Worm (Caenorhabditis elegans) whole organism, young adult: ENCODE data around the gene twk-45.

Experiments used
- B0019.2 ChIP-seq: fragments of 200-800 bp; sonication (Bioruptor generic); conservative IDR thresholded peaks from 2 replicates; pipeline ENCODE4 v1.3.6; 2022; ENCODE audit warnings: missing genetic modification reagents, missing genetic modification characterization, missing compliant biosample characterization
- B0035.1 ChIP-seq: sonication (generic microtip); optimal IDR thresholded peaks from 2 replicates; lab custom pipeline; 2016; ENCODE audit warnings: missing genetic modification characterization, mild to moderate bottlenecking, missing compliant biosample characterization, missing genotype, missing genetic modification reagents
- B0261.1 ChIP-seq: sonication (generic microtip); optimal IDR thresholded peaks from 2 replicates; lab custom pipeline; 2016; ENCODE audit warnings: mild to moderate bottlenecking, missing genetic modification characterization, moderate library complexity, missing compliant biosample characterization
- B0336.3 ChIP-seq: fragments of 200-800 bp; sonication (Bioruptor generic); IDR thresholded peaks from 2 replicates; pipeline ENCODE4 v1.3.6; 2022; ENCODE audit warnings: missing genetic modification characterization, missing compliant biosample characterization
- C06A6.2 ChIP-seq: fragments of 200-800 bp; sonication (Bioruptor generic); conservative IDR thresholded peaks from 2 replicates; pipeline ENCODE4 v1.3.6; 2022; ENCODE audit warnings: missing genetic modification characterization, missing compliant biosample characterization
- F22D6.2 ChIP-seq: sonication (generic microtip); optimal IDR thresholded peaks from 2 replicates; lab custom pipeline; 2016; ENCODE audit warnings: mild to moderate bottlenecking, missing genetic modification characterization, missing compliant biosample characterization
- F39B2.1 ChIP-seq: fragments of 200-800 bp; sonication (Bioruptor generic); IDR thresholded peaks from 2 replicates; pipeline ENCODE4 v1.3.6; 2022; ENCODE audit warnings: missing genetic modification reagents, missing genetic modification characterization, missing compliant biosample characterization
- F57C9.4 ChIP-seq: sonication (generic microtip); optimal IDR thresholded peaks from 2 replicates; lab custom pipeline; 2017; ENCODE audit warnings: mild to moderate bottlenecking, missing genetic modification characterization, missing compliant biosample characterization
- K11D2.4 ChIP-seq: fragments of 200-800 bp; sonication (Bioruptor generic); IDR thresholded peaks from 2 replicates; pipeline ENCODE4 v1.3.6; 2022; ENCODE audit warnings: missing genetic modification reagents, missing genetic modification characterization, missing compliant biosample characterization
- Y67H2A.10 ChIP-seq: fragments of 200-800 bp; sonication (Bioruptor generic); conservative IDR thresholded peaks from 2 replicates; pipeline ENCODE4 v1.3.6; 2022; ENCODE audit warnings: missing genetic modification reagents, missing genetic modification characterization, missing compliant biosample characterization
- Y79H2A.3 ChIP-seq: fragments of 200-800 bp; sonication (Bioruptor generic); conservative IDR thresholded peaks from 2 replicates; pipeline ENCODE4 v1.3.6; 2022; ENCODE audit warnings: missing genetic modification reagents, missing genetic modification characterization, missing compliant biosample characterization
- ZK185.1 ChIP-seq: sonication (generic microtip); optimal IDR thresholded peaks from 2 replicates; lab custom pipeline; 2016; ENCODE audit warnings: mild to moderate bottlenecking, missing genetic modification characterization, missing compliant biosample characterization; ENCODE audit not compliant: poor library complexity, severe bottlenecking
- atf-7 ChIP-seq: sonication (generic microtip); optimal IDR thresholded peaks from 2 replicates; lab custom pipeline; 2017; ENCODE audit warnings: mild to moderate bottlenecking, missing genetic modification characterization, missing compliant biosample characterization
- attf-6 ChIP-seq: fragments of 200-800 bp; sonication (Bioruptor generic); IDR thresholded peaks from 2 replicates; pipeline ENCODE4 v1.3.6; 2022; ENCODE audit warnings: missing genetic modification reagents, missing genetic modification characterization, missing compliant biosample characterization
- ccch-3 ChIP-seq: fragments of 200-800 bp; sonication (Bioruptor generic); optimal IDR thresholded peaks from 2 replicates; lab custom pipeline; 2018; ENCODE audit warnings: mild to moderate bottlenecking, missing genetic modification characterization, missing compliant biosample characterization
- cebp-1 ChIP-seq, 2 experiments: fragments of 200-800 bp in 1 of 2; sonication (Bioruptor generic) in 1 of 2; sonication (generic microtip) in 1 of 2; IDR thresholded peaks in 1 of 2; optimal IDR thresholded peaks in 1 of 2; 2 replicates each; pipeline versions ENCODE4 v1.3.6 to Lab custom; 2017 to 2022; ENCODE audit warnings: missing compliant biosample characterization in 2 of 2, missing genetic modification characterization in 2 of 2, mild to moderate bottlenecking in 1 of 2, missing genetic modification reagents in 1 of 2, moderate library complexity in 1 of 2
- ceh-58 ChIP-seq: fragments of 200-800 bp; sonication (Bioruptor generic); IDR thresholded peaks from 2 replicates; pipeline ENCODE4 v1.3.6; 2022; ENCODE audit warnings: missing genetic modification characterization, missing compliant biosample characterization
- ceh-91 ChIP-seq: fragments of 200-800 bp; sonication (Bioruptor generic); IDR thresholded peaks from 2 replicates; pipeline ENCODE4 v1.3.6; 2022; ENCODE audit warnings: missing genetic modification reagents, missing genetic modification characterization, missing compliant biosample characterization
- dpff-1 ChIP-seq: sonication (generic microtip); optimal IDR thresholded peaks from 2 replicates; lab custom pipeline; 2017; ENCODE audit warnings: mild to moderate bottlenecking, missing genetic modification characterization, missing compliant biosample characterization
- egl-44 ChIP-seq: fragments of 200-800 bp; sonication (Bioruptor generic); IDR thresholded peaks from 2 replicates; pipeline ENCODE4 v1.3.6; 2022; ENCODE audit warnings: missing genetic modification reagents, missing genetic modification characterization, missing compliant biosample characterization
- egrh-3 ChIP-seq: fragments of 200-800 bp; sonication (Bioruptor generic); IDR thresholded peaks from 2 replicates; pipeline ENCODE4 v1.3.6; 2022; ENCODE audit warnings: missing genetic modification reagents, missing genetic modification characterization, missing compliant biosample characterization
- ets-4 ChIP-seq: fragments of 200-800 bp; sonication (Bioruptor generic); optimal IDR thresholded peaks from 2 replicates; lab custom pipeline; 2018; ENCODE audit warnings: mild to moderate bottlenecking, missing genetic modification characterization, missing compliant biosample characterization
- him-1 ChIP-seq: sonication (generic microtip); optimal IDR thresholded peaks from 2 replicates; lab custom pipeline; 2016; ENCODE audit warnings: missing genotype, missing genetic modification reagents, missing genetic modification characterization, missing compliant biosample characterization
- hlh-12 ChIP-seq: sonication (generic microtip); optimal IDR thresholded peaks from 2 replicates; lab custom pipeline; 2016; ENCODE audit warnings: missing genetic modification characterization, missing compliant biosample characterization
- hmg-20 ChIP-seq: fragments of 200-800 bp; sonication (Bioruptor generic); IDR thresholded peaks from 2 replicates; pipeline ENCODE4 v1.3.6; 2022; ENCODE audit warnings: missing genetic modification reagents, missing genetic modification characterization, missing compliant biosample characterization
- hsf-1 ChIP-seq: fragments of 200-800 bp; sonication (Bioruptor generic); IDR thresholded peaks from 2 replicates; pipeline ENCODE4 v1.3.6; 2022; ENCODE audit warnings: missing genetic modification reagents, missing genetic modification characterization, missing compliant biosample characterization
- lag-1 ChIP-seq: fragments of 200-800 bp; sonication (Bioruptor generic); IDR thresholded peaks from 2 replicates; pipeline ENCODE4 v1.3.6; 2022; ENCODE audit warnings: missing genetic modification reagents, missing genetic modification characterization, missing compliant biosample characterization
- let-526 ChIP-seq: fragments of 200-800 bp; sonication (Bioruptor generic); IDR thresholded peaks from 2 replicates; pipeline ENCODE4 v1.3.6; 2022; ENCODE audit warnings: missing genetic modification reagents, missing genetic modification characterization, missing compliant biosample characterization
- let-607 ChIP-seq, 2 experiments: fragments of 200-800 bp in 1 of 2; sonication (Bioruptor generic) in 1 of 2; sonication (generic microtip) in 1 of 2; optimal IDR thresholded peaks; 2 replicates each; lab custom pipeline; 2016 to 2018; ENCODE audit warnings: mild to moderate bottlenecking in 2 of 2, missing compliant biosample characterization in 2 of 2, missing genetic modification characterization in 2 of 2, moderate library complexity in 2 of 2, missing genotype in 1 of 2
- lin-40 ChIP-seq: sonication (generic microtip); optimal IDR thresholded peaks from 2 replicates; lab custom pipeline; 2016; ENCODE audit warnings: missing genetic modification characterization, mild to moderate bottlenecking, missing compliant biosample characterization, missing genotype, missing genetic modification reagents
- lin-54 ChIP-seq: fragments of 200-800 bp; sonication (Bioruptor generic); optimal IDR thresholded peaks from 2 replicates; lab custom pipeline; 2018; ENCODE audit warnings: mild to moderate bottlenecking, missing genetic modification characterization, missing compliant biosample characterization
- lsy-27 ChIP-seq: sonication (generic microtip); optimal IDR thresholded peaks from 2 replicates; lab custom pipeline; 2017; ENCODE audit warnings: missing genetic modification characterization, mild to moderate bottlenecking, missing compliant biosample characterization, antibody characterized with exemption, missing genotype, borderline replicate concordance; ENCODE audit not compliant: insufficient read depth
- mxl-1 ChIP-seq: sonication (generic microtip); optimal IDR thresholded peaks from 2 replicates; lab custom pipeline; 2016; ENCODE audit warnings: missing genetic modification characterization, missing compliant biosample characterization
- nfyb-1 ChIP-seq: fragments of 200-800 bp; sonication (Bioruptor generic); IDR thresholded peaks from 2 replicates; pipeline ENCODE4 v1.3.6; 2022; ENCODE audit warnings: missing genetic modification reagents, missing genetic modification characterization, missing compliant biosample characterization
- nhr-80 ChIP-seq: sonication (generic microtip); optimal IDR thresholded peaks from 2 replicates; lab custom pipeline; 2016; ENCODE audit warnings: missing genetic modification characterization, missing compliant biosample characterization
- pbrm-1 ChIP-seq: fragments of 200-800 bp; sonication (Bioruptor generic); IDR thresholded peaks from 2 replicates; pipeline ENCODE4 v1.3.6; 2022; ENCODE audit warnings: missing genetic modification reagents, missing genetic modification characterization, missing compliant biosample characterization
- pha-4 ChIP-seq: fragments of 150-350 bp; sonication (generic microtip); optimal IDR thresholded peaks from 2 replicates; lab custom pipeline; 2014; ENCODE audit warnings: missing biosample characterization, missing genetic modification reagents, missing genetic modification characterization
- rec-8 ChIP-seq, 2 experiments: sonication (generic microtip); optimal IDR thresholded peaks; 2 replicates each; lab custom pipeline; 2016; ENCODE audit warnings: mild to moderate bottlenecking in 2 of 2, missing genetic modification characterization in 2 of 2, missing genetic modification reagents in 2 of 2, missing genotype in 2 of 2, missing biosample characterization in 1 of 2, missing compliant biosample characterization in 1 of 2, moderate library complexity in 1 of 2
- sea-2 ChIP-seq: fragments of 200-800 bp; sonication (Bioruptor generic); IDR thresholded peaks from 2 replicates; pipeline ENCODE4 v1.3.6; 2022; ENCODE audit warnings: missing genetic modification characterization, missing compliant biosample characterization
- snpc-1.3 ChIP-seq: sonication (generic microtip); optimal IDR thresholded peaks from 2 replicates; lab custom pipeline; 2017; ENCODE audit warnings: missing genetic modification characterization, mild to moderate bottlenecking, missing compliant biosample characterization, antibody characterized with exemption, moderate library complexity, missing genotype, missing genetic modification reagents; ENCODE audit not compliant: insufficient read depth
- sptf-2 ChIP-seq: fragments of 200-800 bp; sonication (Bioruptor generic); optimal IDR thresholded peaks from 2 replicates; lab custom pipeline; 2018; ENCODE audit warnings: mild to moderate bottlenecking, missing genetic modification characterization, missing compliant biosample characterization
- tbp1 ChIP-seq: fragments of 200-800 bp; sonication (Bioruptor generic); optimal IDR thresholded peaks from 2 replicates; lab custom pipeline; 2018; ENCODE audit warnings: mild to moderate bottlenecking, missing genetic modification characterization, missing compliant biosample characterization
- unc-62 ChIP-seq: fragments of 150-350 bp; optimal IDR thresholded peaks from 2 replicates; lab custom pipeline; 2014; ENCODE audit warnings: missing biosample characterization, missing genetic modification reagents, missing genetic modification characterization
- xnd-1 ChIP-seq: sonication (generic microtip); optimal IDR thresholded peaks from 2 replicates; lab custom pipeline; 2016; ENCODE audit warnings: missing genotype, missing genetic modification reagents, missing genetic modification characterization, missing compliant biosample characterization
- ztf-18 ChIP-seq: sonication (generic microtip); optimal IDR thresholded peaks from 2 replicates; lab custom pipeline; 2016; ENCODE audit warnings: missing genotype, mild to moderate bottlenecking, missing genetic modification characterization, missing compliant biosample characterization
- ztf-22 ChIP-seq: fragments of 200-800 bp; sonication (Bioruptor generic); optimal IDR thresholded peaks from 2 replicates; lab custom pipeline; 2018; ENCODE audit warnings: mild to moderate bottlenecking, missing genetic modification characterization, moderate library complexity, missing compliant biosample characterization
- ztf-25 ChIP-seq: fragments of 200-800 bp; sonication (Bioruptor generic); IDR thresholded peaks from 2 replicates; pipeline ENCODE4 v1.3.6; 2022; ENCODE audit warnings: missing genetic modification reagents, missing genetic modification characterization, missing compliant biosample characterization

The twk-45 gene

DNA sequence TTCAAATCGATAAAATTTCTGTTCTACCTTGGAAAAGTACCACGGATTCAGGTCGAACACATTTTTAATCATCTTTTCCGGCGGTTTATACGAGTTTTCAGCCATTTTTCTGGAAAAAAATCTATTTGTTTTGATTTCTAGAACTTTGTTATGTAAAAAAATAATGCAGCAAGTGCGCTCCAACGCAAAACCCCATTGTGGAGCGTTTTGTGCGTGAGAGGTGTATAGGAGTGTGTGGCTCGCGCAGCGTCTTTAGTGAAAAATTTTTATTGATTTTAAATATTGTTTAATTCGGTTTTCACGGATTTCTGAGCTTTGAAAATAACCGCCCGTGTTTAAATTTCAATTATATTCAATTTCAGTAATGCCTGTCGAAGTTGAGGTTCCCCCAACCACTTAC lies 15.9 kb downstream of the twk-45 start, which contains the start of gene Y71H2AM.20 (continued):
- TF ChIP-seq F22D6.2 (tag; lab: Kevin White, UChicago) = peak; percentile 39
- TF ChIP-seq Y79H2A.3 (GFP tag; lab: Robert Waterston, UW) = peak; percentile 74; the same call in 1 of the 2 replicates
- TF ChIP-seq egrh-3 (GFP tag; lab: Robert Waterston, UW) = 0 out of 2 replicates have a peak, but pooled peaks have one; percentile 21
- no peak for TF ChIP-seq ccch-3 (GFP tag; lab: Kevin White, UChicago)
- no peak for TF ChIP-seq hlh-12 (tag; lab: Kevin White, UChicago)
- TF ChIP-seq nfyb-1 = peak; percentile 90
- TF ChIP-seq B0035.1 (tag; lab: Kevin White, UChicago) = no peak
- TF ChIP-seq ztf-25 (GFP tag; lab: Robert Waterston, UW) = no peak
- peak; percentile 67; the same call in 1 of the 2 replicates for TF ChIP-seq egl-44 (GFP tag; lab: Robert Waterston, UW)
- no peak for TF ChIP-seq hmg-20 (GFP tag; lab: Robert Waterston, UW)
- peak; percentile 86 for TF ChIP-seq nhr-80 (tag; lab: Kevin White, UChicago)
- peak in 1 of 2 experiments; percentile 13 for TF ChIP-seq rec-8 (tag; optimal IDR thresholded peaks at IDR 0.05; lab: Kevin White, UChicago)
- peak; percentile 74; the same call in 1 of the 2 replicates for TF ChIP-seq let-526 (GFP tag; lab: Robert Waterston, UW)
- no peak for TF ChIP-seq F39B2.1 (GFP tag; lab: Robert Waterston, UW)
- peak; percentile 1 for TF ChIP-seq B0261.1 (tag; lab: Kevin White, UChicago)
- TF ChIP-seq ets-4 (GFP tag; lab: Kevin White, UChicago) = no peak
- TF ChIP-seq mxl-1 = no peak
- peak; percentile 95 for TF ChIP-seq snpc-1.3 (tag; lab: Kevin White, UChicago)
- TF ChIP-seq lin-54 = peak; percentile 94
- peak; percentile 69 for TF ChIP-seq lsy-27 (tag; lab: Kevin White, UChicago)
- peak; percentile 44 to 64 for TF ChIP-seq let-607 (tag; optimal IDR thresholded peaks at IDR 0.05; lab: Kevin White, UChicago)
- TF ChIP-seq him-1 (tag; lab: Kevin White, UChicago) = no peak
- TF ChIP-seq B0336.3 (GFP tag; lab: Robert Waterston, UW) = peak; percentile 69; the same call in 1 of the 2 replicates
- no peak for TF ChIP-seq ztf-22
- TF ChIP-seq tbp1 (GFP tag; lab: Kevin White, UChicago) = peak; percentile 77
- no peak for TF ChIP-seq dpff-1
- no peak for TF ChIP-seq sptf-2 (GFP tag; lab: Kevin White, UChicago)
- peak; percentile 76; the same call in 1 of the 2 replicates for TF ChIP-seq hsf-1 (GFP tag; lab: Robert Waterston, UW)
- no peak for TF ChIP-seq lag-1 (GFP tag; lab: Robert Waterston, UW)
- TF ChIP-seq unc-62 (GFP tag; lab: Kevin White, UChicago) = peak; percentile 62
- TF ChIP-seq attf-6 (GFP tag; lab: Robert Waterston, UW) = 0 out of 2 replicates have a peak, but pooled peaks have one; percentile 16
- TF ChIP-seq, all 124 proteins: peak for 76

DNA sequence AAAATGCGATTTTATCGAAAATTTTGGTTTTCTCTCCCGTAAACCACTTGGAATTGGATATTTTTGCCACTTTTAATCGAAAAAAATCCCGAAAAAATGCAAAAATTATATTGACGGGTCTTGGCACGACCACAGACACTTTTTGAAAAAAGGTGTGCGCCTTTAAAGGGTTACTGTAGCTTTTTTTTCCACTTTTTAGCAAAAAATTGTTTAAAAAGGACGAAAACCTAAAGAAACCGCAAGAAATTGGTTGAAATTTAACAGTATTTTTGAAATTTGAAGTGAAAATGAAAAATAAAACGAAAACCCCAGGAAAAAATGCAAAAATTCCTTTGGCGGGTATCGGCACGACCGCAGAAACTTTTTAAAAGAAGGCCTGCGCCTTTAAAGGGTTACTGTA lies 19.9 kb downstream of the twk-45 start:
- TF ChIP-seq him-1 (tag; lab: Kevin White, UChicago) = peak; percentile 24
- TF ChIP-seq lin-40 (tag; lab: Kevin White, UChicago) = no peak
- TF ChIP-seq ZK185.1 (tag; lab: Kevin White, UChicago) = no peak
- no peak for TF ChIP-seq B0019.2 (GFP tag; lab: Robert Waterston, UW)
- no peak for TF ChIP-seq C06A6.2 (GFP tag; lab: Robert Waterston, UW)
- TF ChIP-seq atf-7 (tag; lab: Kevin White, UChicago) = no peak
- no peak for TF ChIP-seq ceh-58 (GFP tag; lab: Robert Waterston, UW)
- TF ChIP-seq ztf-18 (tag; lab: Kevin White, UChicago) = no peak
- TF ChIP-seq pha-4 = no peak
- no peak for TF ChIP-seq cebp-1 (GFP tag; IDR thresholded peaks at IDR 0.05; lab: Robert Waterston, UW)
- no peak for TF ChIP-seq cebp-1 (tag; optimal IDR thresholded peaks at IDR 0.05; lab: Kevin White, UChicago)
- no peak for TF ChIP-seq F57C9.4 (tag; lab: Kevin White, UChicago)
- peak; percentile 87 for TF ChIP-seq xnd-1 (tag; lab: Kevin White, UChicago)
- TF ChIP-seq sea-2 (GFP tag; lab: Robert Waterston, UW) = no peak
- TF ChIP-seq ceh-91 (GFP tag; lab: Robert Waterston, UW) = no peak
- TF ChIP-seq Y67H2A.10 (GFP tag; lab: Robert Waterston, UW) = no peak
- no peak for TF ChIP-seq K11D2.4 (GFP tag; lab: Robert Waterston, UW)
- peak; percentile 9; the same call in 1 of the 2 replicates for TF ChIP-seq pbrm-1 (GFP tag; lab: Robert Waterston, UW)
